Worm (Caenorhabditis elegans) whole organism, young adult: ENCODE data around the gene C06A8.8.

Experiments
- B0035.1 ChIP-seq: sonication (generic microtip); optimal IDR thresholded peaks from 2 replicates; lab custom pipeline; 2016; ENCODE audit warnings: missing genetic modification characterization, mild to moderate bottlenecking, missing compliant biosample characterization, missing genotype, missing genetic modification reagents
- F22D6.2 ChIP-seq: sonication (generic microtip); optimal IDR thresholded peaks from 2 replicates; lab custom pipeline; 2016; ENCODE audit warnings: mild to moderate bottlenecking, missing genetic modification characterization, missing compliant biosample characterization
- Y79H2A.3 ChIP-seq: fragments of 200-800 bp; sonication (Bioruptor generic); conservative IDR thresholded peaks from 2 replicates; pipeline ENCODE4 v1.3.6; 2022; ENCODE audit warnings: missing genetic modification reagents, missing genetic modification characterization, missing compliant biosample characterization
- ama-1 ChIP-seq, 3 experiments: fragments of 150-350 bp in 1 of 3; sonication (generic microtip) in 2 of 3; optimal IDR thresholded peaks; 2 replicates each; lab custom pipeline; 2014 to 2018; ENCODE audit warnings: missing biosample characterization in 2 of 3, missing genetic modification characterization in 2 of 3, missing genetic modification reagents in 2 of 3
- aptf-3 ChIP-seq: fragments of 200-800 bp; sonication (Bioruptor generic); IDR thresholded peaks from 2 replicates; pipeline ENCODE4 v1.3.6; 2022; ENCODE audit warnings: missing genetic modification characterization, missing compliant biosample characterization
- egrh-3 ChIP-seq: fragments of 200-800 bp; sonication (Bioruptor generic); IDR thresholded peaks from 2 replicates; pipeline ENCODE4 v1.3.6; 2022; ENCODE audit warnings: missing genetic modification reagents, missing genetic modification characterization, missing compliant biosample characterization
- ets-4 ChIP-seq: fragments of 200-800 bp; sonication (Bioruptor generic); optimal IDR thresholded peaks from 2 replicates; lab custom pipeline; 2018; ENCODE audit warnings: mild to moderate bottlenecking, missing genetic modification characterization, missing compliant biosample characterization
- hmg-20 ChIP-seq: fragments of 200-800 bp; sonication (Bioruptor generic); IDR thresholded peaks from 2 replicates; pipeline ENCODE4 v1.3.6; 2022; ENCODE audit warnings: missing genetic modification reagents, missing genetic modification characterization, missing compliant biosample characterization
- lin-35 ChIP-seq, 3 experiments: fragments of 150-350 bp in 2 of 3; sonication (generic microtip) in 1 of 3; optimal IDR thresholded peaks; 2 replicates each; lab custom pipeline; 2014 to 2018; ENCODE audit warnings: missing biosample characterization in 3 of 3, missing genetic modification characterization in 3 of 3, missing genetic modification reagents in 3 of 3
- nfya-1 ChIP-seq: sonication (generic microtip); optimal IDR thresholded peaks from 2 replicates; lab custom pipeline; 2017; ENCODE audit warnings: antibody characterized with exemption, missing compliant biosample characterization, missing genetic modification characterization, borderline replicate concordance; ENCODE audit not compliant: insufficient read depth
- snpc-4 ChIP-seq, 5 experiments: fragments of 150-350 bp in 1 of 5; sonication (generic microtip) in 4 of 5; optimal IDR thresholded peaks; 2 replicates each; lab custom pipeline; 2014 to 2018; ENCODE audit warnings: missing genetic modification characterization in 5 of 5, missing biosample characterization in 3 of 5, antibody characterized with exemption in 2 of 5, mild to moderate bottlenecking in 2 of 5, missing compliant biosample characterization in 2 of 5, missing genotype in 2 of 5, moderate library complexity in 2 of 5, missing genetic modification reagents in 1 of 5
- somi-1 ChIP-seq: fragments of 200-800 bp; sonication (Bioruptor generic); optimal IDR thresholded peaks from 2 replicates; lab custom pipeline; 2018; ENCODE audit warnings: mild to moderate bottlenecking, missing genetic modification characterization, missing compliant biosample characterization
- unc-62 ChIP-seq: fragments of 150-350 bp; optimal IDR thresholded peaks from 2 replicates; lab custom pipeline; 2014; ENCODE audit warnings: missing biosample characterization, missing genetic modification reagents, missing genetic modification characterization
- ztf-18 ChIP-seq: sonication (generic microtip); optimal IDR thresholded peaks from 2 replicates; lab custom pipeline; 2016; ENCODE audit warnings: missing genotype, mild to moderate bottlenecking, missing genetic modification characterization, missing compliant biosample characterization

DNA sequence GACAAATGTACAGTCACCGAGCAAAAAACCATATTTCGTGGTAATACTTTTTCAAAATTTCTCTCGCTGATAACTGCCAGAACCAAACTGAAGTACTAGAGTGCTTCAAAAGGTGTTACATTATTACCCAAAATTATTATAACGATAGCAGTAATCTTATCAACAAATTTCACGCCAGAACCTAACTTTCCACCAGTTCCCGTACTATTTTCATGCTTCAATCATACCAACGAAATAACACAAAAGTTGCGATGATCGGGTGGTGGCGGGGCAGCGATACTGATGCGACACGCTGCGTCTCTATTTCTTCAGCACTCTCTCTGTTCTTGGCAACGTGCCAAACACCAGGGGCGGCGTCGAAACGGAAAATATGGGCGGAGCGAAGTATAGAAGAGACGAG is 37.1 kb upstream of the C06A8.8 start:
- TF ChIP-seq F22D6.2 (tag; lab: Kevin White, UChicago) = no peak
- no peak for TF ChIP-seq somi-1
- TF ChIP-seq lin-35 (GFP tag; optimal IDR thresholded peaks at IDR 0.05; lab: Kevin White, UChicago) = no peak
- TF ChIP-seq ztf-18 (tag; lab: Kevin White, UChicago) = no peak
- TF ChIP-seq egrh-3 (GFP tag; lab: Robert Waterston, UW) = no peak
- no peak for TF ChIP-seq ama-1 (optimal IDR thresholded peaks at IDR 0.05; lab: Kevin White, UChicago)
- no peak for TF ChIP-seq ama-1 (GFP tag; optimal IDR thresholded peaks at IDR 0.05; lab: Kevin White, UChicago)
- TF ChIP-seq hmg-20 (GFP tag; lab: Robert Waterston, UW) = no peak
- TF ChIP-seq snpc-4 (GFP tag; optimal IDR thresholded peaks at IDR 0.05; lab: Kevin White, UChicago) = no peak
- TF ChIP-seq snpc-4 (tag; optimal IDR thresholded peaks at IDR 0.05; lab: Kevin White, UChicago) = no peak
- no peak for TF ChIP-seq nfya-1 (tag; lab: Kevin White, UChicago)
- no peak for TF ChIP-seq unc-62
- TF ChIP-seq ets-4 (GFP tag; lab: Kevin White, UChicago) = peak; percentile 69
- no peak for TF ChIP-seq B0035.1 (tag; lab: Kevin White, UChicago)
- TF ChIP-seq aptf-3 (GFP tag; lab: Robert Waterston, UW) = no peak
- TF ChIP-seq Y79H2A.3 (GFP tag; lab: Robert Waterston, UW) = no peak
